Worm (Caenorhabditis elegans): ENCODE measurements around the gene E02C12.12.

- no peak for TF ChIP-seq unc-62 (GFP tag; optimal IDR thresholded peaks at IDR 0.05)
- no peak for TF ChIP-seq hpl-2 (GFP tag; optimal IDR thresholded peaks at IDR 0.05)
- TF ChIP-seq lir-3 (tag; optimal IDR thresholded peaks at IDR 0.05; ENCODE audit: poor library complexity) = no peak
- TF ChIP-seq xbp-1 (tag; optimal IDR thresholded peaks at IDR 0.05) = no peak
- no peak for TF ChIP-seq pqm-1 (tag; optimal IDR thresholded peaks at IDR 0.05)
- no peak for TF ChIP-seq snu-23 (GFP tag; optimal IDR thresholded peaks at IDR 0.05)
- no peak for TF ChIP-seq jun-1 (tag; optimal IDR thresholded peaks at IDR 0.05)
- no peak for TF ChIP-seq nhr-237 (tag; optimal IDR thresholded peaks at IDR 0.05)
- TF ChIP-seq lin-15B (tag; optimal IDR thresholded peaks at IDR 0.05) = no peak
- no peak for TF ChIP-seq snpc-4 (tag; optimal IDR thresholded peaks at IDR 0.05)
- TF ChIP-seq grh-1 (GFP tag; IDR thresholded peaks at IDR 0.05) = no peak
Observed at ce11 chrV:9342965-9343628, 39.0 kb downstream of the E02C12.12 start.

All from whole organism, L1 larva.